Fruit fly (Drosophila melanogaster): ENCODE results near the gene sty.

Gene sty

DNA sequence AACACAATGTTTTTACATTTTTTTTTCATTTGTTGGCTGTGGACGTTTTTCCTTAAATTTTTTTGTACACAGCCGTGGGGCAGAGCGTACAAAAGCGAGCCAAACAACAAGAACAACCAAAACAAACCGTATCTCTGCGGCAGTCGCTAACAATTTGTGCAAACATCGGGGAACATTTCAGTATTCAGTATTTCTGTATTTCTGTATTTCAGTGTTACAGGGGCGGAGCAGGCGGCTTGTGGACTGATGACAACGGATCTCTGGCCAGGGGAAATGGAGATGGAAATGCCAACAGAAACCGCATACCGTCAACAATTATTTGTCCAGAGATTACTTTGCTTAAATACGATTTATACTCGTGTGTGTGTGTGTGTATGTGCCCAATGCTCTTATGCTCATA, 34.2 kb downstream of the sty start (continued):
- TF ChIP-seq CG18599 (GFP tag; optimal IDR thresholded peaks at IDR 0.05) (peak; percentile 7), CG6813 (GFP tag; optimal IDR thresholded peaks at IDR 0.05) (peak; percentile 60), Opbp (GFP tag; IDR thresholded peaks at IDR 0.05; ENCODE audit: partially characterized antibody) (no peak), fd64A (GFP tag; optimal IDR thresholded peaks at IDR 0.05) (peak; percentile 23), E2f1 (GFP tag; IDR thresholded peaks at IDR 0.05) (0 out of 2 replicates have a peak, but pooled peaks have one; percentile 23), CG32767 (GFP tag; IDR thresholded peaks at IDR 0.05) (peak; percentile 40; the same call in 1 of the 2 replicates), Nf-YA (GFP tag; IDR thresholded peaks at IDR 0.05) (0 out of 2 replicates have a peak, but pooled peaks have one; percentile 30), CG10147 (GFP tag; optimal IDR thresholded peaks at IDR 0.05) (no peak), CG4707 (GFP tag; optimal IDR thresholded peaks at IDR 0.05) (peak; percentile 33), lab (GFP tag; optimal IDR thresholded peaks at IDR 0.05) (peak; percentile 22), gce (GFP tag; IDR thresholded peaks at IDR 0.05) (0 out of 3 replicates have a peak, but pooled peaks have one; percentile 46), CG10209 (GFP tag; optimal IDR thresholded peaks at IDR 0.05) (peak; percentile 24), Oaz (GFP tag; IDR thresholded peaks at IDR 0.05) (no peak), Bteb2 (GFP tag; optimal IDR thresholded peaks at IDR 0.05) (no peak), bsh (GFP tag; optimal IDR thresholded peaks at IDR 0.05) (peak in 1 of 2 experiments; percentile 26), CG10979 (tag; optimal IDR thresholded peaks at IDR 0.05) (no peak), chn (GFP tag; optimal IDR thresholded peaks at IDR 0.05) (no peak), HLH3B (GFP tag; IDR thresholded peaks at IDR 0.05) (peak; percentile 27; the same call in 1 of the 2 replicates), otp (GFP tag; IDR thresholded peaks at IDR 0.05) (peak; percentile 90), wdn (GFP tag; IDR thresholded peaks at IDR 0.05) (no peak), gt (GFP tag; IDR thresholded peaks at IDR 0.05) (no peak), Poxn (GFP tag; IDR thresholded peaks at IDR 0.05) (no peak), CG17912 (GFP tag; optimal IDR thresholded peaks at IDR 0.05) (peak; percentile 1), CG2875 (GFP tag; optimal IDR thresholded peaks at IDR 0.05) (no peak), Mad (GFP tag; optimal IDR thresholded peaks at IDR 0.05) (no peak), CG9727 (GFP tag; optimal IDR thresholded peaks at IDR 0.05) (peak; percentile 23), Fer2 (tag; optimal IDR thresholded peaks at IDR 0.05) (no peak), CG32772 (GFP tag; IDR thresholded peaks at IDR 0.05) (0 out of 2 replicates have a peak, but pooled peaks have one; percentile 8), CG10321 (GFP tag; IDR thresholded peaks at IDR 0.05) (no peak), Med (GFP tag) (peak; percentile 83), CG1647 (GFP tag; optimal IDR thresholded peaks at IDR 0.05) (no peak), CG30403 (GFP tag; optimal IDR thresholded peaks at IDR 0.05) (no peak), Asciz (GFP tag; optimal IDR thresholded peaks at IDR 0.05) (peak; percentile 41), org-1 (GFP tag; optimal IDR thresholded peaks at IDR 0.05) (peak; percentile 45), slbo (GFP tag; IDR thresholded peaks at IDR 0.05) (no peak), vvl (GFP tag; IDR thresholded peaks at IDR 0.05) (0 out of 2 replicates have a peak, but pooled peaks have one; percentile 7), ci (GFP tag; IDR thresholded peaks at IDR 0.05) (0 out of 3 replicates have a peak, but pooled peaks have one; percentile 51), sqz (GFP tag; optimal IDR thresholded peaks at IDR 0.05) (peak; percentile 56), ken (GFP tag; IDR thresholded peaks at IDR 0.05) (0 out of 3 replicates have a peak, but pooled peaks have one; percentile 38), CG13424 (tag; optimal IDR thresholded peaks at IDR 0.05) (no peak), Bgb (GFP tag; IDR thresholded peaks at IDR 0.05; ENCODE audit: partially characterized antibody) (no peak), kni (GFP tag; optimal IDR thresholded peaks at IDR 0.05) (peak; percentile 57), Ssrp (tag; optimal IDR thresholded peaks at IDR 0.05) (no peak), CG12104 (GFP tag; optimal IDR thresholded peaks at IDR 0.05) (no peak), Nf-YB (GFP tag; optimal IDR thresholded peaks at IDR 0.05) (no peak), CG31224 (GFP tag; IDR thresholded peaks at IDR 0.05) (no peak), CkIIα-i1 (GFP tag; IDR thresholded peaks at IDR 0.05) (no peak), CG14710 (tag; optimal IDR thresholded peaks at IDR 0.05) (peak; percentile 2), cato (GFP tag; optimal IDR thresholded peaks at IDR 0.05; ENCODE audit: borderline replicate concordance) (no peak), Hey (tag; optimal IDR thresholded peaks at IDR 0.05) (no peak)
